Worm (Caenorhabditis elegans) whole organism, L4 larva: ENCODE measurements around the gene abcx-1.

Source experiments
- D1046.2 ChIP-seq: fragments of 200-800 bp; sonication (Bioruptor generic); IDR thresholded peaks from 2 replicates; pipeline ENCODE4 v1.3.6; 2022; ENCODE audit warnings: missing genetic modification characterization, missing compliant biosample characterization
- F37D6.2 ChIP-seq: sonication (generic microtip); optimal IDR thresholded peaks from 2 replicates; lab custom pipeline; 2016; ENCODE audit warnings: mild to moderate bottlenecking, missing genetic modification characterization, missing compliant biosample characterization
- F44E2.7 ChIP-seq: fragments of 200-800 bp; sonication (Bioruptor generic); IDR thresholded peaks from 2 replicates; pipeline ENCODE4 v2.1.2; 2022; ENCODE audit warnings: missing genetic modification characterization, missing compliant biosample characterization
- Y48G9A.11 ChIP-seq: fragments of 200-800 bp; sonication (Bioruptor generic); IDR thresholded peaks from 2 replicates; pipeline ENCODE4 v1.3.6; 2022; ENCODE audit warnings: missing genetic modification reagents, missing genetic modification characterization, missing compliant biosample characterization
- aha-1 ChIP-seq: fragments of 150-350 bp; peaks from one replicate; lab custom pipeline; 2014; ENCODE audit warnings: missing biosample characterization, missing genetic modification characterization
- arid-1 ChIP-seq: fragments of 200-800 bp; sonication (Bioruptor generic); conservative IDR thresholded peaks from 2 replicates; pipeline ENCODE4 v1.3.6; 2022; ENCODE audit warnings: missing genetic modification reagents, missing genetic modification characterization, missing compliant biosample characterization
- ceh-20 ChIP-seq: fragments of 200-800 bp; sonication (Bioruptor generic); IDR thresholded peaks from 2 replicates; pipeline ENCODE4 v1.3.6; 2022; ENCODE audit warnings: missing genetic modification reagents, missing genetic modification characterization, missing compliant biosample characterization
- ceh-28 ChIP-seq: fragments of 150-350 bp; optimal IDR thresholded peaks from 2 replicates; lab custom pipeline; 2014; ENCODE audit warnings: missing biosample characterization, missing genetic modification reagents, missing genetic modification characterization
- ceh-44 ChIP-seq: fragments of 200-800 bp; sonication (Bioruptor generic); IDR thresholded peaks from 2 replicates; pipeline ENCODE4 v1.3.6; 2022; ENCODE audit warnings: missing genetic modification reagents, missing genetic modification characterization, missing compliant biosample characterization
- cey-2 ChIP-seq: sonication (generic microtip); optimal IDR thresholded peaks from 3 replicates; lab custom pipeline; 2017; ENCODE audit warnings: missing genetic modification characterization, mild to moderate bottlenecking, missing compliant biosample characterization, antibody characterized with exemption, borderline replicate concordance; ENCODE audit not compliant: insufficient read depth
- daf-8 ChIP-seq: fragments of 200-800 bp; sonication (Bioruptor generic); IDR thresholded peaks from 2 replicates; pipeline ENCODE4 v1.3.6; 2022; ENCODE audit warnings: missing genetic modification characterization, missing compliant biosample characterization
- dmd-6 ChIP-seq: fragments of 200-800 bp; sonication (Bioruptor generic); IDR thresholded peaks from 2 replicates; pipeline ENCODE4 v1.3.6; 2022; ENCODE audit warnings: missing genetic modification reagents, missing genetic modification characterization, missing compliant biosample characterization
- dmd-8 ChIP-seq: fragments of 200-800 bp; sonication (Bioruptor generic); IDR thresholded peaks from 2 replicates; pipeline ENCODE4 v1.3.6; 2022; ENCODE audit warnings: missing genetic modification characterization, missing compliant biosample characterization
- egl-43 ChIP-seq: fragments of 200-800 bp; sonication (Bioruptor generic); IDR thresholded peaks from 2 replicates; pipeline ENCODE4 v1.3.6; 2022; ENCODE audit warnings: missing genetic modification reagents, missing genetic modification characterization, missing compliant biosample characterization
- fkh-10 ChIP-seq: fragments of 150-350 bp; optimal IDR thresholded peaks from 2 replicates; lab custom pipeline; 2014; ENCODE audit warnings: missing biosample characterization, missing genetic modification reagents, missing genetic modification characterization
- hif-1 ChIP-seq, 2 experiments: sonication (generic microtip); optimal IDR thresholded peaks; 2 replicates each; lab custom pipeline; 2016 to 2017; ENCODE audit warnings: missing compliant biosample characterization in 2 of 2, missing genetic modification characterization in 2 of 2, missing genetic modification reagents in 2 of 2, missing genotype in 2 of 2, mild to moderate bottlenecking in 1 of 2
- hlh-11 ChIP-seq: fragments of 200-800 bp; sonication (Bioruptor generic); optimal IDR thresholded peaks from 2 replicates; lab custom pipeline; 2018; ENCODE audit warnings: mild to moderate bottlenecking, missing genetic modification characterization, missing compliant biosample characterization
- hlh-30 ChIP-seq: sonication (generic microtip); optimal IDR thresholded peaks from 2 replicates; lab custom pipeline; 2017; ENCODE audit warnings: antibody characterized with exemption, mild to moderate bottlenecking, missing genetic modification characterization, missing compliant biosample characterization; ENCODE audit not compliant: insufficient read depth
- hmg-1.1 ChIP-seq: fragments of 200-800 bp; sonication (Bioruptor generic); IDR thresholded peaks from 2 replicates; pipeline ENCODE4 v1.3.6; 2022; ENCODE audit warnings: missing genetic modification reagents, missing genetic modification characterization, missing compliant biosample characterization
- lim-7 ChIP-seq: fragments of 200-800 bp; sonication (Bioruptor generic); IDR thresholded peaks from 2 replicates; pipeline ENCODE4 v1.3.6; 2022; ENCODE audit warnings: missing genetic modification characterization, missing compliant biosample characterization
- lin-13 ChIP-seq: fragments of 150-350 bp; optimal IDR thresholded peaks from 2 replicates; lab custom pipeline; 2014; ENCODE audit warnings: missing biosample characterization, missing genetic modification reagents, missing genetic modification characterization
- lin-29 ChIP-seq: fragments of 200-800 bp; sonication (Bioruptor generic); IDR thresholded peaks from 2 replicates; pipeline ENCODE4 v1.3.6; 2022; ENCODE audit warnings: missing genetic modification reagents, missing genetic modification characterization, missing compliant biosample characterization
- lin-38 ChIP-seq: fragments of 200-800 bp; sonication (Bioruptor generic); IDR thresholded peaks from 2 replicates; pipeline ENCODE4 v1.3.6; 2022; ENCODE audit warnings: missing genetic modification reagents, missing genetic modification characterization, missing compliant biosample characterization
- madf-5 ChIP-seq, 2 experiments: fragments of 200-800 bp; sonication (Bioruptor generic); IDR thresholded peaks; 2 replicates each; pipeline ENCODE4 v1.3.6; 2022; ENCODE audit warnings: missing compliant biosample characterization in 2 of 2, missing genetic modification characterization in 2 of 2
- madf-9 ChIP-seq: fragments of 200-800 bp; sonication (Bioruptor generic); conservative IDR thresholded peaks from 2 replicates; pipeline ENCODE4 v1.3.6; 2022; ENCODE audit warnings: missing genetic modification reagents, missing genetic modification characterization, missing compliant biosample characterization
- mdl-1 ChIP-seq, 2 experiments: fragments of 150-350 bp in 1 of 2; sonication (generic microtip) in 1 of 2; optimal IDR thresholded peaks; 2 replicates each; lab custom pipeline; 2014 to 2017; ENCODE audit warnings: missing biosample characterization in 2 of 2, missing genetic modification characterization in 2 of 2
- mes-2 ChIP-seq: sonication (generic microtip); optimal IDR thresholded peaks from 2 replicates; lab custom pipeline; 2016; ENCODE audit warnings: missing genotype, mild to moderate bottlenecking, missing genetic modification characterization, missing compliant biosample characterization; ENCODE audit not compliant: poor library complexity, severe bottlenecking
- mxl-3 ChIP-seq: fragments of 200-800 bp; sonication (Bioruptor generic); optimal IDR thresholded peaks from 2 replicates; lab custom pipeline; 2018; ENCODE audit warnings: mild to moderate bottlenecking, missing genetic modification characterization, missing compliant biosample characterization
- nhr-10 ChIP-seq: fragments of 150-350 bp; optimal IDR thresholded peaks from 2 replicates; lab custom pipeline; 2014; ENCODE audit warnings: missing biosample characterization, missing genetic modification characterization
- nhr-111 ChIP-seq: fragments of 200-800 bp; sonication (Bioruptor generic); optimal IDR thresholded peaks from 2 replicates; lab custom pipeline; 2018; ENCODE audit warnings: mild to moderate bottlenecking, missing genetic modification characterization, missing compliant biosample characterization
- nhr-42 ChIP-seq: fragments of 200-800 bp; sonication (Bioruptor generic); IDR thresholded peaks from 2 replicates; pipeline ENCODE4 v1.3.6; 2022; ENCODE audit warnings: missing genetic modification characterization, missing compliant biosample characterization
- nhr-48 ChIP-seq: sonication (generic microtip); optimal IDR thresholded peaks from 2 replicates; lab custom pipeline; 2016; ENCODE audit warnings: mild to moderate bottlenecking, missing genetic modification characterization, missing compliant biosample characterization
- nhr-6 ChIP-seq: fragments of 150-350 bp; optimal IDR thresholded peaks from 2 replicates; lab custom pipeline; 2014; ENCODE audit warnings: missing biosample characterization, missing genetic modification characterization
- nhr-76 ChIP-seq: fragments of 150-350 bp; optimal IDR thresholded peaks from 2 replicates; lab custom pipeline; 2014; ENCODE audit warnings: missing biosample characterization, missing genetic modification characterization
- snpc-1.2 ChIP-seq: fragments of 200-800 bp; sonication (Bioruptor generic); IDR thresholded peaks from 2 replicates; pipeline ENCODE4 v1.3.6; 2022; ENCODE audit warnings: missing genetic modification reagents, missing genetic modification characterization, missing compliant biosample characterization
- snpc-4 ChIP-seq: fragments of 150-350 bp; optimal IDR thresholded peaks from 2 replicates; lab custom pipeline; 2014; ENCODE audit warnings: missing biosample characterization, missing genetic modification characterization
- spr-1 ChIP-seq: sonication (generic microtip); optimal IDR thresholded peaks from 2 replicates; lab custom pipeline; 2016; ENCODE audit warnings: mild to moderate bottlenecking, missing genetic modification characterization, missing compliant biosample characterization
- unc-62 ChIP-seq, 3 experiments: fragments of 150-350 bp in 1 of 3; sonication (generic microtip); optimal IDR thresholded peaks in 2 of 3; peaks in 1 of 3; 1 replicate in 1 of 3; 2 replicates in 2 of 3; lab custom pipeline; 2014 to 2017; ENCODE audit warnings: missing biosample characterization in 3 of 3, missing genetic modification characterization in 3 of 3, missing genetic modification reagents in 3 of 3, missing genotype in 1 of 3
- vab-7 ChIP-seq: fragments of 200-800 bp; sonication (Bioruptor generic); IDR thresholded peaks from 2 replicates; pipeline ENCODE4 v1.3.6; 2022; ENCODE audit warnings: missing genetic modification reagents, missing genetic modification characterization, missing compliant biosample characterization
- zip-11 ChIP-seq: fragments of 200-800 bp; sonication (Bioruptor generic); IDR thresholded peaks from 2 replicates; pipeline ENCODE4 v1.3.6; 2022; ENCODE audit warnings: missing genetic modification characterization, missing compliant biosample characterization
- ztf-7 ChIP-seq: fragments of 150-350 bp; optimal IDR thresholded peaks from 2 replicates; lab custom pipeline; 2014; ENCODE audit warnings: missing biosample characterization, missing genetic modification characterization

abcx-1 gene

DNA sequence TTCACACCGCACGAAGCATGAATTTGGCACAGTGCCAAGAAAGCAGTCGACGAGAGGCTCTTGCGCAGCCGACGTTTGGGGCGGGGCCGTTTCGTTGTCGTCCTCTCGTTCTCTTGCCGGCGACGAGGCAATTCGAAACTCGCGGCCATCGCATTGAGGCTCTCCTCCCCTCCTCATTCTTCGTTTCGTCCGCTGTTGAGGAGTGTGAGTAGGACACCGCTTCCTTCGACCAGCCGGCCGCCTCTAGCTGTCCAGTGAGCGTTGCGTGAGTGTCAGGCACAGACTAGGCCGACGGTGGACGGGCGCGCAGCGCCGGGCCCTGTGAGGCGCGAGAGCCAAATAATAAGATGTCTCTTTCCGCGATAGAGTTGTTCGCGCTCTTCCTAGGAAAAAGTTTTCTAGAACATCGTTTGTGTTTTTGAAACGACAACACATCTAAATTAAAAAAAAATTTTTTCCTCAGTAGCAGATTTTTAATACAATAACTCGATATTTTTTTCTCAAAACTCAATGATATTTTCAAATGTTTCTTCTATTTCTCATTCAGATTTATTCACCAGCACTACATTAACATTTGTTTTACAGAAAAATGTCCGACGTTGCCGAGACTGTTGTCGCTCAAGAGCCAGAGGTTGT, 40.0 kb upstream of the abcx-1 start, which contains the start of the genes T28D9.11 and T28D9.1 (continued):
- TF ChIP-seq hmg-1.1 (peak; percentile 81), nhr-42 (GFP tag; lab: Robert Waterston, UW) (peak; percentile 60; the same call in 1 of the 2 replicates), arid-1 (GFP tag; lab: Robert Waterston, UW) (no peak), dmd-8 (GFP tag; lab: Robert Waterston, UW) (no peak), madf-5 (GFP tag; IDR thresholded peaks at IDR 0.05; lab: Robert Waterston, UW) (0 out of 4 replicates have a peak, but pooled peaks of 1 of the 2 experiments have one; percentile 32), lin-13 (peak; percentile 68), F44E2.7 (GFP tag; lab: Robert Waterston, UW) (0 out of 2 replicates have a peak, but pooled peaks have one; percentile 56), vab-7 (GFP tag; lab: Robert Waterston, UW) (peak; percentile 41; the same call in 1 of the 2 replicates), mes-2 (tag; lab: Kevin White, UChicago) (peak; percentile 61), D1046.2 (GFP tag; lab: Robert Waterston, UW) (0 out of 2 replicates have a peak, but pooled peaks have one; percentile 35), ceh-44 (GFP tag; lab: Robert Waterston, UW) (no peak), nhr-10 (tag; lab: Kevin White, UChicago) (no peak), cey-2 (tag; lab: Kevin White, UChicago) (no peak), ceh-28 (tag; lab: Kevin White, UChicago) (no peak), F37D6.2 (tag; lab: Kevin White, UChicago) (peak; percentile 71), nhr-48 (peak; percentile 8), egl-43 (GFP tag; lab: Robert Waterston, UW) (peak; percentile 82), lim-7 (GFP tag; lab: Robert Waterston, UW) (peak; percentile 71), nhr-111 (GFP tag; lab: Kevin White, UChicago) (no peak), ceh-20 (GFP tag; lab: Robert Waterston, UW) (peak; percentile 63), aha-1 (tag; lab: Kevin White, UChicago) (peak; percentile 73), daf-8 (GFP tag; lab: Robert Waterston, UW) (no peak), snpc-4 (peak; percentile 65), ztf-7 (tag; lab: Kevin White, UChicago) (no peak), Y48G9A.11 (GFP tag; lab: Robert Waterston, UW) (no peak), unc-62 (GFP tag; optimal IDR thresholded peaks at IDR 0.05 in 1 of 2; lab: Kevin White, UChicago) (peak in 1 of 2 experiments; percentile 48), unc-62 (tag; optimal IDR thresholded peaks at IDR 0.05; lab: Kevin White, UChicago) (no peak), dmd-6 (GFP tag; lab: Robert Waterston, UW) (peak; percentile 28; the same call in 1 of the 2 replicates), mdl-1 (tag; optimal IDR thresholded peaks at IDR 0.05; lab: Kevin White, UChicago) (peak in 1 of 2 experiments; percentile 27), snpc-1.2 (GFP tag; lab: Robert Waterston, UW) (0 out of 2 replicates have a peak, but pooled peaks have one; percentile 23), mxl-3 (GFP tag; lab: Kevin White, UChicago) (peak; percentile 69), hlh-11 (tag; lab: Kevin White, UChicago) (peak; percentile 77), nhr-76 (tag; lab: Kevin White, UChicago) (no peak), lin-38 (GFP tag; lab: Robert Waterston, UW) (peak; percentile 44), fkh-10 (peak; percentile 77), madf-9 (GFP tag; lab: Robert Waterston, UW) (no peak), hlh-30 (tag; lab: Kevin White, UChicago) (peak; percentile 22)

DNA sequence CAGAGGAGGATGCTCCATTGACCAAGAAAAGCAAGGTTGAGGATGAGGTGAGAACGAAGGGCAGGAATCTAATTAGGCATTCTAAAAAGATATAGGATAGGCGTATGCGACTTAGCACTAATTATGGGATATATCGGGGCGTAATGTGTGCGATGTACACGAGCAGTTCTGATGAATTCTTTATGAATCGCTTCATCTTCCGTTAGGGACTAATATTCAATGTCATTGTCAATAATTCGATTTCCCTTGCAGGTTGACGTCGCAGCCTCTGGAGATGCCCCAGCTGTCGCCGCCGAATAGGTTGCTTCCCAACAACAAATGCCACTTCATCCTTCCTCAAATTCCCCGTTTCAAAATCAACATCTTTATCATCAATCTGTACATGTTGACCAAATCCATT, 38.8 kb upstream of the abcx-1 start:
- TF ChIP-seq D1046.2 (GFP tag; lab: Robert Waterston, UW) (no peak), cey-2 (tag; lab: Kevin White, UChicago) (no peak), spr-1 (tag; lab: Kevin White, UChicago) (no peak), hif-1 (tag; optimal IDR thresholded peaks at IDR 0.05; lab: Kevin White, UChicago) (no peak), zip-11 (GFP tag; lab: Robert Waterston, UW) (no peak), lin-29 (GFP tag; lab: Robert Waterston, UW) (no peak), nhr-6 (tag; lab: Kevin White, UChicago) (no peak), madf-5 (GFP tag; IDR thresholded peaks at IDR 0.05; lab: Robert Waterston, UW) (no peak)
